Worm (Caenorhabditis elegans) whole organism, L4 larva: Measurements from ENCODE around the gene Y61A9LA.7.
"Not testable (repeated sequence)": the region's sequence is repeated elsewhere in the genome, so short reads cannot be mapped to it uniquely, and the experiment has no call there.

Experiments
- F37D6.2 ChIP-seq: sonication (generic microtip); optimal IDR thresholded peaks from 2 replicates; lab custom pipeline; 2016; ENCODE audit warnings: mild to moderate bottlenecking, missing genetic modification characterization, missing compliant biosample characterization
- F49E8.2 ChIP-seq: sonication (generic microtip); optimal IDR thresholded peaks from 2 replicates; lab custom pipeline; 2016; ENCODE audit warnings: missing compliant biosample characterization, mild to moderate bottlenecking, missing genetic modification characterization, borderline replicate concordance
- aha-1 ChIP-seq: fragments of 150-350 bp; peaks from one replicate; lab custom pipeline; 2014; ENCODE audit warnings: missing biosample characterization, missing genetic modification characterization
- aly-2 ChIP-seq: sonication (generic microtip); optimal IDR thresholded peaks from 2 replicates; lab custom pipeline; 2018; ENCODE audit warnings: missing biosample characterization, missing genetic modification characterization
- arid-1 ChIP-seq: fragments of 200-800 bp; sonication (Bioruptor generic); conservative IDR thresholded peaks from 2 replicates; pipeline ENCODE4 v1.3.6; 2022; ENCODE audit warnings: missing genetic modification reagents, missing genetic modification characterization, missing compliant biosample characterization
- ceh-20 ChIP-seq: fragments of 200-800 bp; sonication (Bioruptor generic); IDR thresholded peaks from 2 replicates; pipeline ENCODE4 v1.3.6; 2022; ENCODE audit warnings: missing genetic modification reagents, missing genetic modification characterization, missing compliant biosample characterization
- ceh-82 ChIP-seq: sonication (generic microtip); optimal IDR thresholded peaks from 2 replicates; lab custom pipeline; 2017; ENCODE audit warnings: missing biosample characterization, missing genetic modification characterization
- cey-2 ChIP-seq: sonication (generic microtip); optimal IDR thresholded peaks from 3 replicates; lab custom pipeline; 2017; ENCODE audit warnings: missing genetic modification characterization, mild to moderate bottlenecking, missing compliant biosample characterization, antibody characterized with exemption, borderline replicate concordance; ENCODE audit not compliant: insufficient read depth
- ctbp-1 ChIP-seq: fragments of 200-800 bp; sonication (Bioruptor generic); IDR thresholded peaks from 2 replicates; pipeline ENCODE4 v1.3.6; 2022; ENCODE audit warnings: missing genetic modification reagents, missing genetic modification characterization, missing compliant biosample characterization
- daf-16 ChIP-seq, 3 experiments: sonication (generic microtip); optimal IDR thresholded peaks; 2 replicates each; lab custom pipeline; 2016 to 2017; ENCODE audit warnings: missing genetic modification characterization in 3 of 3, missing genetic modification reagents in 3 of 3, mild to moderate bottlenecking in 2 of 3, missing compliant biosample characterization in 2 of 3, missing biosample characterization in 1 of 3, moderate library complexity in 1 of 3
- dmd-6 ChIP-seq: fragments of 200-800 bp; sonication (Bioruptor generic); IDR thresholded peaks from 2 replicates; pipeline ENCODE4 v1.3.6; 2022; ENCODE audit warnings: missing genetic modification reagents, missing genetic modification characterization, missing compliant biosample characterization
- dmd-8 ChIP-seq: fragments of 200-800 bp; sonication (Bioruptor generic); IDR thresholded peaks from 2 replicates; pipeline ENCODE4 v1.3.6; 2022; ENCODE audit warnings: missing genetic modification characterization, missing compliant biosample characterization
- dmd-9 ChIP-seq: fragments of 200-800 bp; sonication (Bioruptor generic); IDR thresholded peaks from 2 replicates; pipeline ENCODE4 v1.3.6; 2022; ENCODE audit warnings: missing genetic modification reagents, missing genetic modification characterization, missing compliant biosample characterization
- dpl-1 ChIP-seq: fragments of 150-350 bp; optimal IDR thresholded peaks from 2 replicates; lab custom pipeline; 2014; ENCODE audit warnings: missing biosample characterization, missing genetic modification reagents, missing genetic modification characterization
- duxl-1 ChIP-seq: sonication (generic microtip); optimal IDR thresholded peaks from 2 replicates; lab custom pipeline; 2016; ENCODE audit warnings: mild to moderate bottlenecking, missing genetic modification characterization, moderate library complexity, missing compliant biosample characterization; ENCODE audit not compliant: poor library complexity
- dve-1 ChIP-seq: sonication (generic microtip); optimal IDR thresholded peaks from 2 replicates; lab custom pipeline; 2017; ENCODE audit warnings: antibody characterized with exemption, mild to moderate bottlenecking, missing genetic modification characterization, missing compliant biosample characterization; ENCODE audit not compliant: insufficient read depth
- hif-1 ChIP-seq, 2 experiments: sonication (generic microtip); optimal IDR thresholded peaks; 2 replicates each; lab custom pipeline; 2016 to 2017; ENCODE audit warnings: missing compliant biosample characterization in 2 of 2, missing genetic modification characterization in 2 of 2, missing genetic modification reagents in 2 of 2, missing genotype in 2 of 2, mild to moderate bottlenecking in 1 of 2
- hlh-11 ChIP-seq: fragments of 200-800 bp; sonication (Bioruptor generic); optimal IDR thresholded peaks from 2 replicates; lab custom pipeline; 2018; ENCODE audit warnings: mild to moderate bottlenecking, missing genetic modification characterization, missing compliant biosample characterization
- hlh-30 ChIP-seq: sonication (generic microtip); optimal IDR thresholded peaks from 2 replicates; lab custom pipeline; 2017; ENCODE audit warnings: antibody characterized with exemption, mild to moderate bottlenecking, missing genetic modification characterization, missing compliant biosample characterization; ENCODE audit not compliant: insufficient read depth
- hmg-1.1 ChIP-seq: fragments of 200-800 bp; sonication (Bioruptor generic); IDR thresholded peaks from 2 replicates; pipeline ENCODE4 v1.3.6; 2022; ENCODE audit warnings: missing genetic modification reagents, missing genetic modification characterization, missing compliant biosample characterization
- lsy-2 ChIP-seq, 2 experiments: fragments of 150-350 bp in 1 of 2; sonication (generic microtip) in 1 of 2; optimal IDR thresholded peaks; 2 replicates each; lab custom pipeline; 2014 to 2017; ENCODE audit warnings: missing biosample characterization in 2 of 2, missing genetic modification characterization in 2 of 2
- mdl-1 ChIP-seq, 2 experiments: fragments of 150-350 bp in 1 of 2; sonication (generic microtip) in 1 of 2; optimal IDR thresholded peaks; 2 replicates each; lab custom pipeline; 2014 to 2017; ENCODE audit warnings: missing biosample characterization in 2 of 2, missing genetic modification characterization in 2 of 2
- mep-1 ChIP-seq: fragments of 150-350 bp; sonication (generic microtip); optimal IDR thresholded peaks from 3 replicates; lab custom pipeline; 2014; ENCODE audit warnings: missing biosample characterization, missing genetic modification characterization
- mes-2 ChIP-seq: sonication (generic microtip); optimal IDR thresholded peaks from 2 replicates; lab custom pipeline; 2016; ENCODE audit warnings: missing genotype, mild to moderate bottlenecking, missing genetic modification characterization, missing compliant biosample characterization; ENCODE audit not compliant: poor library complexity, severe bottlenecking
- mxl-3 ChIP-seq: fragments of 200-800 bp; sonication (Bioruptor generic); optimal IDR thresholded peaks from 2 replicates; lab custom pipeline; 2018; ENCODE audit warnings: mild to moderate bottlenecking, missing genetic modification characterization, missing compliant biosample characterization
- nhr-11 ChIP-seq: fragments of 150-350 bp; optimal IDR thresholded peaks from 2 replicates; lab custom pipeline; 2014; ENCODE audit warnings: missing biosample characterization, missing genetic modification characterization
- nhr-28 ChIP-seq: fragments of 150-350 bp; optimal IDR thresholded peaks from 2 replicates; lab custom pipeline; 2014; ENCODE audit warnings: missing biosample characterization, missing genetic modification characterization
- nhr-48 ChIP-seq: sonication (generic microtip); optimal IDR thresholded peaks from 2 replicates; lab custom pipeline; 2016; ENCODE audit warnings: mild to moderate bottlenecking, missing genetic modification characterization, missing compliant biosample characterization
- nhr-6 ChIP-seq: fragments of 150-350 bp; optimal IDR thresholded peaks from 2 replicates; lab custom pipeline; 2014; ENCODE audit warnings: missing biosample characterization, missing genetic modification characterization
- nhr-77 ChIP-seq: fragments of 150-350 bp; optimal IDR thresholded peaks from 2 replicates; lab custom pipeline; 2014; ENCODE audit warnings: missing biosample characterization, missing genetic modification characterization
- rbr-2 ChIP-seq: sonication (generic microtip); optimal IDR thresholded peaks from 2 replicates; lab custom pipeline; 2016; ENCODE audit warnings: missing genotype, missing genetic modification characterization, missing compliant biosample characterization
- saeg-2 ChIP-seq: fragments of 200-800 bp; sonication (Bioruptor generic); IDR thresholded peaks from 2 replicates; pipeline ENCODE4 v1.3.6; 2022; ENCODE audit warnings: missing genetic modification reagents, missing genetic modification characterization, missing compliant biosample characterization
- set-16 ChIP-seq: fragments of 200-800 bp; sonication (Bioruptor generic); IDR thresholded peaks from 2 replicates; pipeline ENCODE4 v1.3.6; 2022; ENCODE audit warnings: missing genetic modification reagents, missing genetic modification characterization, missing compliant biosample characterization
- spr-1 ChIP-seq: sonication (generic microtip); optimal IDR thresholded peaks from 2 replicates; lab custom pipeline; 2016; ENCODE audit warnings: mild to moderate bottlenecking, missing genetic modification characterization, missing compliant biosample characterization
- zfp-2 ChIP-seq: sonication (generic microtip); optimal IDR thresholded peaks from 2 replicates; lab custom pipeline; 2016; ENCODE audit warnings: mild to moderate bottlenecking, missing genetic modification characterization, missing compliant biosample characterization

Y61A9LA.7 gene

DNA sequence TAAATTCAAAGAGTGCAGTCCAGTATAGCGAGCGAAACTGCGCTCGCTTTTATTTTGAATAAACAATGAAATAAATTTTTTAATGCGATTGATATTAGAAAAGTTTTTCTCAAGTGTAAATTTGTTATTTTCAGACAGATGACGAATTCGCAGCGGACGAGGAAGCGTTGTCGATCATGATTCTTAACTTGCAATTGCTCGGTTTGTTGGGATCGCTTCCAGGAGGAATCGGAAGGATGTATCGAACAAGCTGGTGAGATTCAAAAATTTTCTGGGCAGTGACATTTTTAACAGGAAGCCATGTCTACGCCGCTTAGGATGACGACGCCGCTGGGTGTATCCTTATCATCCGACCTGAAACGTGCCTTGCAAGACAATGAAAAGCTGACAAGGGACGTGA is 6.0 kb downstream of the Y61A9LA.7 start, which contains the start of gene Y61A9LA.12:
Gene Y61A9LA.12, plus strand, starts transcription at position 301 of the 400 bp plus-strand sequence.
- TF ChIP-seq saeg-2 (GFP tag; lab: Robert Waterston, UW); nhr-6 (tag; lab: Kevin White, UChicago); dmd-6 (GFP tag; lab: Robert Waterston, UW): not testable (repeated sequence)

DNA sequence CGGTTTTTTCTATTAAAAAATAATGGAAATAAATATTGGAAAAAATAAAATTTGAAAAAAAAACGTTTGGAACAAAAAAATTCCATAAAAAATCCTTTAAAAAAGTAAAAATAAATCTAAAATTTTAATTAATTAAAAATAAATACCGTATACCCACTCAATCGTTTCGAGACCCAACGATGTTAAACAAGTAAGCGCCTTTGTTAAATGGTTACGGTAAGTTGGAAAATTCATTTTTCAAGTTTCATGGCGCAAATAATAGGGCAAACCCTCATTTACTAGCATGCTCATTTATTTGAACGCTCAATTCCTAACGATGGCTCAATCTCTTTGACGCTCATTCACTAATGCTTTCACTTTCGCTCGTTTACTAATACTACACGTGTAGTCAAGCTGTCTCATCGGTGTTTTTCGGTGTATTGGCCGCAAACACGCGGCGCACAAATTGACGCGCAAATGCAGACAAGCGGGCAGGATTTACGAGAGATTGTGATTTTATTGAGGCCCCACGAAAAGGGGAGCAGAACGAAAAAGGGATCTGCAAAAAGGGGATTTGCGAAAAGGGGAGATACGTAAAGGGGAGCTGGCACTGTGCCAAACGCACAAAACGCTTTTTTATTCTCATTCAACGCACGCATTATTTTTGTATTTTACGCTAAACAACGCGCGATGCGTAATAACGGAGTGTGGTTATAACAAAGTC is 7.1 kb downstream of the Y61A9LA.7 start:
- TF ChIP-seq lsy-2 (tag; optimal IDR thresholded peaks at IDR 0.05; lab: Kevin White, UChicago) (peak in 1 of 2 experiments; percentile 36), dmd-9 (GFP tag; lab: Robert Waterston, UW) (peak; percentile 44; the same call in 1 of the 2 replicates), F37D6.2 (tag; lab: Kevin White, UChicago) (peak; percentile 0), mes-2 (tag; lab: Kevin White, UChicago) (peak; percentile 61), ceh-20 (GFP tag; lab: Robert Waterston, UW) (peak; percentile 19; the same call in 1 of the 2 replicates), F49E8.2 (peak; percentile 56), ctbp-1 (0 out of 2 replicates have a peak, but pooled peaks have one; percentile 66), arid-1 (GFP tag; lab: Robert Waterston, UW) (0 out of 2 replicates have a peak, but pooled peaks have one; percentile 12), hmg-1.1 (GFP tag; lab: Robert Waterston, UW) (peak; percentile 31; the same call in 1 of the 2 replicates), dmd-6 (GFP tag; lab: Robert Waterston, UW) (0 out of 2 replicates have a peak, but pooled peaks have one; percentile 19)

DNA sequence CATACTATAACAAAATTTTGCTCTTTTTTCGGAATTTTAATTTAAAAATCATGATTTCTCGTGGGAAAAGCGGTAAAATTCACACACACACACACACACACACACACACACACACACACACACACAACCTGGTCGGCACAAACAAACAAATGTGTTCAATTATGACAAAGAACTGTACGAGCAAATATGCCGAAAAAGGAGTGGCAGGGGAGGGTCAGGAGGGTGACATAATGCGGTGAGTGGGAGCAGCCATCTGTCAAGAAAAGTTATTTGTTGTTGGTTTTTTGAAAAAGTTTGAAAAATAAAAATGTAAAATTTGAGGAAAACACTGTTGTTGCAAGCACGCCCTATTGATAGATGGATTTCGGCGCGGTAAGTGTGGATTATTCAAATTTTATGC is 7.7 kb downstream of the Y61A9LA.7 start:
- TF ChIP-seq daf-16 (GFP tag; optimal IDR thresholded peaks at IDR 0.05; lab: Kevin White, UChicago) (no peak), daf-16 (tag; optimal IDR thresholded peaks at IDR 0.05; lab: Kevin White, UChicago) (peak; percentile 70), dve-1 (tag; lab: Kevin White, UChicago) (no peak)
- TF ChIP-seq, all 104 proteins: peak for 1

DNA sequence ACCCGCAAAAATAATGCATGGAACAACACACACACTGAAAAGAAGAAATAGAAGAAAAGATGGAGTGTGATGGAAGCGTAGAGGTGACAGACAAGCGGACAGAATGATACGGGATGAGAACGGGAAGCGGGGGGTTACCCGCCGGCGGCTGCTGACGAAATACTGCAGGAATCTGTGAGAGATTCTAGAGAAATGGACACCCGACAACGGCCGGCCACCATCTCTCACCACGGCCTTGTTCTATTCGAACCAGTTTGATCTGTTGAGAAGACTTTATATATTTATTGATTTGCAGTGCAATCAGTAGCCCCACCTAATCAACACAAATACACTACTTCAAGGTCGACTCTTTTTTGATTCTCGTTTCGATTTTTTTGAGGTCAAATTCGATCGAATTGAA is 9.1 kb downstream of the Y61A9LA.7 start:
- TF ChIP-seq lsy-2 (tag; optimal IDR thresholded peaks at IDR 0.05; lab: Kevin White, UChicago) (peak; percentile 21 to 31), set-16 (GFP tag; lab: Robert Waterston, UW) (peak; percentile 37; the same call in 1 of the 2 replicates), aha-1 (tag; lab: Kevin White, UChicago) (peak; percentile 94), hif-1 (tag; optimal IDR thresholded peaks at IDR 0.05; lab: Kevin White, UChicago) (no peak), nhr-48 (tag; lab: Kevin White, UChicago) (peak; percentile 48), ceh-82 (no peak), dpl-1 (GFP tag; lab: Kevin White, UChicago) (peak; percentile 10), mdl-1 (tag; optimal IDR thresholded peaks at IDR 0.05; lab: Kevin White, UChicago) (peak; percentile 14 to 68), mxl-3 (peak; percentile 74), hmg-1.1 (GFP tag; lab: Robert Waterston, UW) (peak; percentile 35; the same call in 1 of the 2 replicates), dmd-8 (GFP tag; lab: Robert Waterston, UW) (no peak), dve-1 (tag; lab: Kevin White, UChicago) (peak; percentile 31), duxl-1 (tag; lab: Kevin White, UChicago) (no peak), nhr-11 (peak; percentile 25), spr-1 (tag; lab: Kevin White, UChicago) (no peak), rbr-2 (tag; lab: Kevin White, UChicago) (peak; percentile 25), nhr-77 (tag; lab: Kevin White, UChicago) (peak; percentile 60), mes-2 (tag; lab: Kevin White, UChicago) (peak; percentile 22), hlh-11 (tag; lab: Kevin White, UChicago) (peak; percentile 72), nhr-28 (tag; lab: Kevin White, UChicago) (peak; percentile 83), daf-16 (GFP tag; optimal IDR thresholded peaks at IDR 0.05; lab: Kevin White, UChicago) (no peak), daf-16 (tag; optimal IDR thresholded peaks at IDR 0.05; lab: Kevin White, UChicago) (peak; percentile 44), hlh-30 (peak; percentile 46), aly-2 (tag; lab: Kevin White, UChicago) (no peak), mep-1 (tag; lab: Kevin White, UChicago) (peak; percentile 43), zfp-2 (no peak), dmd-6 (GFP tag; lab: Robert Waterston, UW) (peak; percentile 45; the same call in 1 of the 2 replicates), cey-2 (tag; lab: Kevin White, UChicago) (no peak)
